Worm (Caenorhabditis elegans) whole organism, L3 larva: ENCODE measurements around the gene ZK470.6.

Experiments used
- R02D3.7 ChIP-seq: fragments of 150-350 bp; optimal IDR thresholded peaks from 2 replicates; lab custom pipeline; 2014; ENCODE audit warnings: missing biosample characterization, missing genetic modification characterization
- lin-39 ChIP-seq: fragments of 150-350 bp; optimal IDR thresholded peaks from 2 replicates; lab custom pipeline; 2018; ENCODE audit warnings: missing biosample characterization, missing genetic modification reagents, missing genetic modification characterization
- nfya-1 ChIP-seq: sonication (generic microtip); optimal IDR thresholded peaks from 2 replicates; lab custom pipeline; 2017; ENCODE audit warnings: missing genetic modification characterization, mild to moderate bottlenecking, missing compliant biosample characterization, antibody characterized with exemption, moderate library complexity; ENCODE audit not compliant: insufficient read depth
- nhr-237 ChIP-seq: fragments of 150-350 bp; optimal IDR thresholded peaks from 2 replicates; lab custom pipeline; 2014; ENCODE audit warnings: missing biosample characterization, missing genetic modification characterization
- nhr-77 ChIP-seq: fragments of 150-350 bp; optimal IDR thresholded peaks from 2 replicates; lab custom pipeline; 2014; ENCODE audit warnings: missing biosample characterization, missing genetic modification characterization
- pha-4 ChIP-seq: fragments of 150-350 bp; optimal IDR thresholded peaks from 2 replicates; lab custom pipeline; 2014; ENCODE audit warnings: missing biosample characterization, missing genetic modification reagents, missing genetic modification characterization
- ztf-11 ChIP-seq: fragments of 150-350 bp; optimal IDR thresholded peaks from 2 replicates; lab custom pipeline; 2014; ENCODE audit warnings: missing biosample characterization, missing genetic modification characterization

- TF ChIP-seq nhr-237 (tag; lab: Kevin White, UChicago), result no peak
- no peak for TF ChIP-seq R02D3.7 (tag; lab: Kevin White, UChicago)
- TF ChIP-seq nfya-1, result no peak
- no peak for TF ChIP-seq pha-4 (tag; lab: Kevin White, UChicago)
- no peak for TF ChIP-seq lin-39 (tag; lab: Kevin White, UChicago)
- TF ChIP-seq nhr-77, result no peak
- TF ChIP-seq ztf-11, result no peak
Observed at ce11 chrX:4146046-4146445, 31.2 kb downstream of the ZK470.6 start.
